Worm (Caenorhabditis elegans) whole organism, dauer: ENCODE results near the gene fbxb-41.
"Not testable (repeated sequence)": the region's sequence is repeated elsewhere in the genome, so short reads cannot be mapped to it uniquely, and the experiment has no call there.

Source experiments
- unc-62 ChIP-seq: sonication (generic microtip); optimal IDR thresholded peaks from 2 replicates; lab custom pipeline; 2017; ENCODE audit warnings: missing biosample characterization, missing genetic modification reagents, missing genetic modification characterization

The fbxb-41 gene

ce11 chrII:1042227-1042626 lies at the start of gene fbxb-41:
Gene fbxb-41, minus strand, starts transcription at chrII:1042327.
- no peak for TF ChIP-seq unc-62 (GFP tag; lab: Kevin White, UChicago)

DNA sequence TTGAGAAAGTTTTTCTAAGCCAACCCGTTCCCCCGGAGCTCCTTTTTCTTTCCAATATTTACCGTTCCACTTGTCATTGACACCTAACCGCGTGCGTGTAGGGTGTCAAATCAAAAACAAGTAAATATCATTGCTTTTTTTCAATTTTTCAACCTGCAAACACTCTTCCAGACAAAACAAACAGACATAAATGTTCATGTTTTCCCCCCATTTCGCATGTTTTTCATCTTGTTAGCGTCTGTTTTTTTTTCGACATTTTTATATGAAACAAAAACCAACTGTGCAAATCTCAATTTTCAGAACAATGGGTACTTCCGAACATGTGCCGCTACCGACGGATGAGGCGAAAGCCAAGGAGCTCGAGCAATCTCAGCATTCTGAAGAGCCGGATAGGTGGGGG lies 49.6 kb upstream of the fbxb-41 start, which contains the start of gene snf-3:
Gene snf-3 (plus strand): TSS at position 301 of the 400 bp plus-strand sequence.
- TF ChIP-seq unc-62 (GFP tag; lab: Kevin White, UChicago): no peak

- no peak for TF ChIP-seq unc-62 (GFP tag; lab: Kevin White, UChicago)
These were observed 48.6 kb upstream of the fbxb-41 start for ce11 chrII:1090743-1091142.

DNA sequence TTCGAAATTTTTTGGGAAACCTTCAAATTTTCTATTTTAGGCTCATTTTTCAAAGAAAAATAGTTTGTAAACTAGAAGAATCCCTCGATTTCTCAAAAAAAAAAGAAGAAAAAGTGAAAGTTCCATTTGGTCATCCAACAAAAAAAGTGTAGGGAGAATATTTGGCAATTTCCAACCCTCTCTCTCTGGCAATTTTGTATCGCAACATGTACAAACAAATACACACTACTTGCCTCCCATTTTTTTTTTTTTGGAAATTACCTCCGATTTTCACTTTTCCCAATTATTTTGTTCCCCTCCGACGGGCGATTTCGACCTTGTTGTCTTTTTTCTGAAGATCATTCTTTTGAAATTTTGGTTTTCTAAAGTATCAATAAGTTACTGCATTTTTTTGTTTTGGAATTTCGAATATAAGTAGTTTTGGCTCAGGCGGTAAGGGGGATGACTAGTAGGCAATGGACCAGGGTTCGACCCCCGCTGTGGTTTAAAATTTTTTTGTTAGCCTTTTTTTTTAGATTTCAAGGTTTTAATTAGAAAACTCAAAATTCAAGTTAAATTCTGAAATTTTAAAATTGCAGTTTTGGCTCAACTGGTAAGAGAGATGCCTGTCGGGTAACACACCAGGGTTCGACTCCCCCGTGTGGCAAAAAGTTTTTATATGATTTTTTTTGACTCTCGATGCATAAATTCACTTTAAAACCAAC lies 46.6 kb upstream of the fbxb-41 start:
- TF ChIP-seq unc-62 (GFP tag; lab: Kevin White, UChicago): no peak

DNA sequence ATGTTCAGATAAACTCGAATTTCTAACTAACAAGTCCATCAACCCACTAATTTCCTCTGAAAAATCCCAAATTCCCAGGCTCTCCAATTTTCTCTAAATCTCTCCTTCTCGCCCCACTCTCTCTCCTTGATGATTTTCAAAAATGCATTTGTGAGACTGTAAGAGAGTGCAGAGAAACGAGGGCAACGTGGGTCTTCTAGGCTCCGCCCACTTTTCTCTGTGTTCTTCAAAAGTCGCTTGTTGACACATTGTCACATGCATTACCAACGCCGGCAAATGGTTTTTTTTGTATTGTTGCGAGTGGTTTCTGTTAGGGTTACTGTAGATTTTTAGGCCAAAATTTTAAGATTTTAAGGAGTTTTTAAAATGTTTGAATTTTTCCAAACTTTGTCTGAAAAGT lies 44.4 kb upstream of the fbxb-41 start:
- TF ChIP-seq unc-62 (GFP tag; lab: Kevin White, UChicago): no peak

DNA sequence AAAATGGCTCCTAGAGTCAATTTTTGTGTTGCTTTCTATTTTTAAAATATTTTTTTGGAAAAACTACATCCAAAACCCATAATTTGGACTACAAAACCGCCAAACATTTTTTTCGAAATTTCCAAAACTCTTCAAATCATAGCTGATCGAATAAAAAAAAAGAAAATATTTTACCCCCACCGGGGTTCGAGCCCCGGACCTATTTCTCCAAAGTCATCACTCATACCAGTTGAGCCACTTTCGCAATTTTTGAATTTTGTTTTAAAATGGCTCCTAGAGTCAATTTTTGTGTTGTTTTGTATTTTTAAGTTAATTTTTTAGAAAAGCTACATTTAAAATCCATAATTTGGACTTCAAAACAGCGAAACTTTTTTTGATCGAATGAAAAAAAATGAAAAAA lies 43.4 kb upstream of the fbxb-41 start:
- no peak for TF ChIP-seq unc-62 (GFP tag; lab: Kevin White, UChicago)

- TF ChIP-seq unc-62 (GFP tag; lab: Kevin White, UChicago): no peak
These were observed 42.8 kb upstream of the fbxb-41 start for ce11 chrII:1084899-1085298.

DNA sequence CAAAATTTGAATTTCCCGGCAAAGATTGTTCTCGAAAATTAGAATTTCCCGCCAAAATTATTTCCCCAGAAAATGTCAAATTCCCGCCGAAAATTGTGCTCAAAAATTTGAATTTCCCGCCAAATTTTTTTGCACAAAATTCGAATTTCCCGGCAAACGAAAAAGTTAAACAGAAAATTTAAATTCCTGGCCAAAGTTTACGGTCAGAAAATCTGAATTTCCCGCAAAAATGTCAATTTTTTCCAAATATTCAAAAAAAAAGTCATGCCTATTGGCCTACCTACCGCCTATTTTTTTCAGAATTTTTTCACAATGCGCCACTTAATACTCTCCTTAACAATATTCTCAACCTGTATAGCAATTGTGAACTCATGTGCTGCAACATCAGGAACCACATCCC lies 40.7 kb upstream of the fbxb-41 start, which contains the start of gene K02E7.1:
Gene K02E7.1 (plus strand): TSS at position 301 of the 400 bp plus-strand sequence.
- TF ChIP-seq unc-62 (GFP tag; lab: Kevin White, UChicago): no peak

- TF ChIP-seq unc-62 (GFP tag; lab: Kevin White, UChicago): no peak
These were observed 33.3 kb upstream of the fbxb-41 start, which contains the start of gene K02E7.11 for ce11 chrII:1075424-1075823. Gene K02E7.11, minus strand, starts transcription at chrII:1075524.

DNA sequence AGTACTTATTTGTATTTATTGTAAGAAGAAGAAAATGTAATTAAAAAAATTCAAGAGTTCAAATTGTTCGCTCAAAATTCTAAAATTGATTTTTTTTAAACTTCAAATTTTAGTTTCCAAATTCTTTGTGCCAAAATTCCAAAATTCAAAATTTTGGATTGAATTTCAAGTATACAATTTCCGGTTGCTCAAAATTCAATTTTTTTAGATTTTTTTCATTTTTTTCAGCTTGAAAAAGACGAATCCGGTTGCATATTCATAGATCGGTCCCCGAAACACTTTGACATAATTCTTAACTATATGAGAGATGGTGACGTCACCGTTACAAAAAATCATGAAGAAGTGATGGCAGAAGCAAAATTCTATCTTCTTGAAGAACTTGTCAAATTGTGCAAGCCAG lies 30.0 kb upstream of the fbxb-41 start, which contains the start of gene K02E7.4:
Gene K02E7.4 (plus strand): TSS at position 301 of the 400 bp plus-strand sequence.
- TF ChIP-seq unc-62 (GFP tag; lab: Kevin White, UChicago): no peak

DNA sequence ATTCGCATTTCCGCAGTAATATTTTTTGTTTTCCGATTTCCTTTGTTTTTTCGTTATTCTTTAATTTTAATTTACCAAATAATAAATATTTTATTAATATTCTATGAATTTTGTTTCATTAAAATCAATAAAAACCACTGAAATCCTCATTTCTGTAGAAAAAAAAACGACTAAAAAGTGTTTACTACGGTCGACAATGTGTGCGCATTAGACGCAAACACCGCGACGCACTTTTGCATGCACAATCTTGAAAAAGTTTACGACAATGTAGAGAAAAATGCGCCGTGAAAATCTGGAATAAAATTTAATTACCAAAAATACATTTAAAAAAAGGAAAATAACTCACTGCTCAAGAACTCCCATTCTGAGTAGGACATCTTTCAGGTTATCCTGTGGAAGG lies 29.3 kb upstream of the fbxb-41 start:
- TF ChIP-seq unc-62 (GFP tag; lab: Kevin White, UChicago): no peak

DNA sequence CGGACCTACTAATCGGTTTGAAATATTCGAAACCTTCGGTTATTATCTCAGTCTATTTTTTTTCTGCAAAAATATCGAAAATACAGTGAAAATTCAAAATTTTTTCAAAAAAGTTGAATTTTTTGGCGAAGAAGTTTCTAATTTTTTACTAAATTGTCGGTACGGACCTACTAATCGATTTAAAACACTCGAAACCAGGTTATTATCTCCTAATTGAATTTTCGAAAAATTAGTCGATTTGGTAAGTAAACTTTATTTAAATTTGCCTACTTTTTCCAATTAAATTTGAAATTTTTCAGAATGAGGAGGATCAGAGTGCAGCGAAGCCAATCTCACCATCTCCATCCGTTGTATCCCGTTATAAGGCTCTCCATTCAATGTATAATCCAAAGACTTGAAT lies 28.7 kb upstream of the fbxb-41 start, which contains the start of gene K02E7.12:
Gene K02E7.12 (plus strand): TSS at position 301 of the 400 bp plus-strand sequence.
- TF ChIP-seq unc-62 (GFP tag; lab: Kevin White, UChicago): no peak

DNA sequence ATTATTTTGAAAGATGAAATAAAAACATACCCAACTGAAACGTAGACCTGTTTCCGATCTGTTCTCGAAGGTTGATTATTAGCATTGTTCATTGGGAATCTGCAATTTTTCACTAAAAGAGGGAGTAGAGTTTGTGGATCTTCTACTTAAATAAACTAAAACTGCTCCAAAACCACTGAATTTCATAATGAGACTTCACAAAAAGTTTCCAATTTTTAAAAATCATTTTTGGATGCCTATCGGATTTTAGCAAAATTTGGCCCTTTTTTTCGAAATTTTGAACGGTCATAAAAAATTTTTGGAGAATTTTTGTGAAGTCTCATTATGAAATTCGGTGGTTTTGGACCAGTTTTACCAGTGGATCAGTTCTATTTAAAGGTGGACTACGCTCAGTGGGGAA lies 24.8 kb upstream of the fbxb-41 start, which contains the start of gene K02E7.10:
Gene K02E7.10 (minus strand): TSS at position 101 of the 400 bp plus-strand sequence.
- no peak for TF ChIP-seq unc-62 (GFP tag; lab: Kevin White, UChicago)

DNA sequence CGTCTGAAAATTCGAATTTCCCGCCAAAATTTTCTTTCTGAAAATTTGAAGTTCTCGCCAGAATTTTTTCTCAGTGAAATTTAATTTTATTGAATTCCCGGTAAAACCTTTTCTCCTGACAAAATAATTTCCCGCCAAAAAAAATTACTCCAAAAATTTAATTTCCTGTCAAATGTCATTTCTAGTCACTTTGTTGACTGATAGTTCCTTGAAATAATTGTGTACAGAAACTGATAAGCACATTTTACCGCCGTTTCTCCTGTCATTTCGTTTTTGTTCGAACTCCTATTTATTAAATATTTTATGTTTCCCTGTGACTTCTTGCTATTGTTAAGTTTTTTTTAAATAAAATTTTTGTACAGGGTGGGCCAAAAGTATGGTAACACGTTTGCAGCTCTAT lies 21.8 kb upstream of the fbxb-41 start:
- no peak for TF ChIP-seq unc-62 (GFP tag; lab: Kevin White, UChicago)

DNA sequence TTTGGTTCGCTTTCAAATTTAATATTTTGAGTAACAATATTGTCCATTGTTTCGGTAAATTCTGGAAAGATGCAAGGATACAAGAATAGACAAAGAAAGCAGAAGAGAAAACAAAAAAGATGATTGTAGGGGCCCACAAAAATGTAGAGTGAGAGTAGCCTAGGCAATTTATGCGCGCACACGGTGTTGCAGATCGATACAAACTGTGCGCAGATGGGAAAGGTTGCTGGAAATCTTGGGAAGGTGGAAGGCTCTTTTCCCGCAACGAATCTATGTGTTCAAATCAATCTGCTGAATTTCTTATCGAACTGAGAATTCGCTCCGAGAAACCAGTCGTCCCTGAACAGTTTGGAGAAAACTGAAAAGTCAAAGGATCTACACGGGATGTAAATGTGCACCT lies 18.6 kb upstream of the fbxb-41 start, which contains the start of gene btb-10:
Gene btb-10 (minus strand): TSS at position 101 of the 400 bp plus-strand sequence.
- TF ChIP-seq unc-62 (GFP tag; lab: Kevin White, UChicago): not testable (repeated sequence)

DNA sequence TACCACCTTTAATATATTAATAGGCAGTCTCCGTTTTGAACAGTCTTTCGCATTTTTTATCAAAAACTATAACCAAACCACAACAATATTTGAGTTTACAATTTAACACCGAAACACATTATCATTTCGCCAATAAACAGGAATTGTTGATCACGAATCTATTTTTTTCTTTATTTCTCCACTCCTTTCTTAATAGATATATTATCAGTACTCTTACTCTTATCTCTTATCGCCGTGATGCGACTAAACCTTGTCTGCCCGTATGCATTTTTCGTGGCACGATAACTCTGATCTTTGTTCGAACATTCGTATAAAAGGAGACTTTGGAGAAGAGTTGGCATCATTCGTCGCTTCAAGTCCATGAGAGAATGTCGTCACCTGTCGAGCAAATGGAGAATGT lies 14.7 kb upstream of the fbxb-41 start:
- TF ChIP-seq unc-62 (GFP tag; lab: Kevin White, UChicago): no peak

DNA sequence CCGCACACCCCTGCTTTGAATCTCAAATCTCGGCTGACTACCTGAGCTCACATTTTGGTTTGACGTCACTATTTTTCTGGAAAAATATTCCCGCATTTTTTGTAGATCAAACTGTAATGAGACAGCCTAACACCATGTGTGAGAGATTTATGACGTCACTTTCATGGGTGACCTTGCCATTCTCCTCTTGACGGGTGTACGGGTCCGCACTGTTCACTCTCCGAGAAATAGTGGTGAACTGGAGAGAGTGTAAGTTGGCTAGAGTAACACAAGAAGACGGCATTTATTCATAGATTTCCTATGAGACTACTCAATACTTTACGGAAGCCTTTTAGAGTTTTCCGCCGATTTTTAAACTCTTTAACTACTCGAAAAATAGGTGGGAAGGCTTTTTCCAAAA lies 12.6 kb upstream of the fbxb-41 start, which contains the start of gene K02E7.7:
Gene K02E7.7 (plus strand): TSS at position 301 of the 400 bp plus-strand sequence.
- not testable (repeated sequence) for TF ChIP-seq unc-62 (GFP tag; lab: Kevin White, UChicago)
